Worm (Caenorhabditis elegans) whole organism, early embryonic: ENCODE results near the gene C07E3.3.

ENCODE experiments used
- B0310.2 ChIP-seq: sonication (generic microtip); optimal IDR thresholded peaks from 2 replicates; lab custom pipeline; 2016; ENCODE audit warnings: mild to moderate bottlenecking, missing genetic modification characterization, missing compliant biosample characterization
- F13C5.2 ChIP-seq: sonication (generic microtip); optimal IDR thresholded peaks from 2 replicates; lab custom pipeline; 2017; ENCODE audit warnings: mild to moderate bottlenecking, missing genetic modification characterization, inconsistent platforms, missing compliant biosample characterization
- aly-1 ChIP-seq: sonication (generic microtip); optimal IDR thresholded peaks from 2 replicates; lab custom pipeline; 2016; ENCODE audit warnings: missing genetic modification characterization, missing compliant biosample characterization
- ama-1 ChIP-seq: fragments of 150-350 bp; optimal IDR thresholded peaks from 2 replicates; lab custom pipeline; 2014
- ceh-13 ChIP-seq: fragments of 200-800 bp; sonication (Bioruptor generic); optimal IDR thresholded peaks from 2 replicates; lab custom pipeline; 2018; ENCODE audit warnings: mild to moderate bottlenecking, missing genetic modification characterization, missing compliant biosample characterization
- ceh-36 ChIP-seq: sonication (generic microtip); optimal IDR thresholded peaks from 2 replicates; lab custom pipeline; 2016; ENCODE audit warnings: missing genetic modification characterization, inconsistent platforms, missing compliant biosample characterization
- ets-7 ChIP-seq: sonication (generic microtip); optimal IDR thresholded peaks from 2 replicates; lab custom pipeline; 2016; ENCODE audit warnings: missing genotype, missing genetic modification characterization, missing compliant biosample characterization
- hnd-1 ChIP-seq: sonication (generic microtip); optimal IDR thresholded peaks from 2 replicates; lab custom pipeline; 2016; ENCODE audit warnings: missing genetic modification characterization, missing compliant biosample characterization
- pes-1 ChIP-seq: fragments of 200-800 bp; sonication (Bioruptor generic); IDR thresholded peaks from 2 replicates; pipeline ENCODE4 v1.3.6; 2022; ENCODE audit warnings: missing genetic modification reagents, missing genetic modification characterization, missing compliant biosample characterization
- scrt-1 ChIP-seq: fragments of 200-800 bp; sonication (Bioruptor generic); IDR thresholded peaks from 2 replicates; pipeline ENCODE4 v1.3.6; 2022; ENCODE audit warnings: missing genetic modification characterization, missing compliant biosample characterization
- tbx-11 ChIP-seq: fragments of 200-800 bp; sonication (Bioruptor generic); IDR thresholded peaks from 2 replicates; pipeline ENCODE4 v1.3.6; 2022; ENCODE audit warnings: missing genetic modification characterization, missing compliant biosample characterization
- tra-4 ChIP-seq: sonication (generic microtip); optimal IDR thresholded peaks from 2 replicates; lab custom pipeline; 2017; ENCODE audit warnings: missing genetic modification characterization, missing compliant biosample characterization

DNA sequence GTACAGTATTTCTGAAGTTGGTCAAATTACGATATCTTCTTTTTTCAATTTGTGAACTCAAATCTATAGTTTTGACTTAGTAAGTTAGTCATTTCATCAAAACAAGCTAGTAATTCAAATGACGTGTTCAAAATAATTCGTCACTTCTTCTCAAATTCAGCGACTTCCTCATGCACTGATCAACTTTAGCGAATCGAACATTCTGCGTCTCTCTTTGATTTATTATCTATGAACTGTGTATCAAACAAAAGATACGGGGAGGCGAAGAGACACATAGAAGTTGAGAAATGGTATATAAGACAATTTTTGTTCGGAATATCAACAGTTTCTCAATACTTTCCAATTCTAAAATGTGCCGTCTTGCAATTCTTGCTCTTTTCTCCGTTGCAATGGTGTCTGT lies 45.3 kb downstream of the C07E3.3 start, which contains the start of gene srlf-34:
- TF ChIP-seq ceh-36: no peak
- TF ChIP-seq pes-1 (GFP tag; lab: Robert Waterston, UW): no peak
- no peak for TF ChIP-seq ceh-13
- TF ChIP-seq tra-4: no peak
- TF ChIP-seq ama-1: no peak
- TF ChIP-seq hnd-1: no peak
- TF ChIP-seq B0310.2 (tag; lab: Kevin White, UChicago): no peak
- TF ChIP-seq F13C5.2: no peak
- TF ChIP-seq scrt-1: no peak
- no peak for TF ChIP-seq ets-7
- TF ChIP-seq aly-1 (tag; lab: Kevin White, UChicago): no peak
- TF ChIP-seq tbx-11: no peak
